Fruit fly (Drosophila melanogaster): ENCODE results near the gene Myo61F.

Gene Myo61F

DNA sequence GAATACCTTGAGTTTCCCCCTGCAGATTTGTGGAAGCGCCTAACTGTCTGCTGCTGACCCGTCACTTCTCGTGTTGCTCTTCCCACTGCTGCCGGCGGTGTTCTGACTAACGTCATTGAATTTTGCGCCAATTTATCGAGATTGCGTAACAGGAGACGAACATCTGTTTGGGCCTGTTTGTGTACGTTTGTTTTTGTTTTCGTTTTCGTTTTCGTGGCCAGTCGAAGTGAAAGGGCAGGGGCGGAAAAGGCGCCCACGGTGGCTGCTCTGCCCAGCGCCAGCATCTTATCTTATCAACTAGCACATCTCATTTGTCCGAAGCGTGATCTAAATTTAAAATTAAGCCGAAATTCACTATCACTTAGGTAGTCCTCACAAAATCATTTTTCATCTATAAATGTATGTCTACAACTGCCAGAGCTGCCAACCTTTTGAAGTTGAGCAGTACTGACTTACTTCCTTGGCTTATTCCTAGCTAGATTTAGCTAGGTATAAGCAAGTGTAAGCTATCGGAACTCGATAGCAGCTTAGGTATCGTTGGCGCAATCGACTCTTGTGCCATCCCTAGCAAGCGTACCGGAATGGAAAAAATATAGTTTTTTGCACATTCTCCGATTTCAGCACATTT lies 11.2 kb upstream of the Myo61F start, which contains the start of the genes Ctr9 and Nt5a (continued):
- peak; percentile 76 for TF ChIP-seq CG10543 (GFP tag; optimal IDR thresholded peaks at IDR 0.05)
- TF ChIP-seq CG11398 (GFP tag; optimal IDR thresholded peaks at IDR 0.05), result peak; percentile 45
- TF ChIP-seq cwo (GFP tag; optimal IDR thresholded peaks at IDR 0.05), result no peak
- no peak for TF ChIP-seq MTF-1 (GFP tag; optimal IDR thresholded peaks at IDR 0.05; ENCODE audit: borderline replicate concordance)
- no peak for TF ChIP-seq CG15696 (tag; optimal IDR thresholded peaks at IDR 0.05)
- TF ChIP-seq D (optimal IDR thresholded peaks at IDR 0.05), result no peak
- no peak for TF ChIP-seq D (GFP tag; optimal IDR thresholded peaks at IDR 0.05)
- TF ChIP-seq ac (GFP tag; optimal IDR thresholded peaks at IDR 0.05), result no peak
- TF ChIP-seq sisA (GFP tag; IDR thresholded peaks at IDR 0.05), result peak; percentile 32
- TF ChIP-seq CG1024 (GFP tag; IDR thresholded peaks at IDR 0.05), result no peak
- TF ChIP-seq Oaz (GFP tag; IDR thresholded peaks at IDR 0.05), result no peak
- TF ChIP-seq Dek (tag; optimal IDR thresholded peaks at IDR 0.05), result no peak
- TF ChIP-seq tin (GFP tag; optimal IDR thresholded peaks at IDR 0.05), result peak; percentile 54
- no peak for TF ChIP-seq Drgx (GFP tag; IDR thresholded peaks at IDR 0.05)
- TF ChIP-seq unpg (GFP tag; optimal IDR thresholded peaks at IDR 0.05), result no peak
- TF ChIP-seq CG9437 (GFP tag; optimal IDR thresholded peaks at IDR 0.05), result no peak
- TF ChIP-seq CG2199 (GFP tag; IDR thresholded peaks at IDR 0.05), result no peak
- peak; percentile 94 for TF ChIP-seq pzg (GFP tag; optimal IDR thresholded peaks at IDR 0.05)
- TF ChIP-seq Dfd (GFP tag; optimal IDR thresholded peaks at IDR 0.05), result no peak
- no peak for TF ChIP-seq tup (GFP tag; optimal IDR thresholded peaks at IDR 0.05)
- TF ChIP-seq CG12155 (GFP tag; optimal IDR thresholded peaks at IDR 0.05), result peak; percentile 52
- no peak for TF ChIP-seq CG6175 (GFP tag; IDR thresholded peaks at IDR 0.05)
- TF ChIP-seq sr (GFP tag; IDR thresholded peaks at IDR 0.05), result no peak
- TF ChIP-seq HHEX (GFP tag; optimal IDR thresholded peaks at IDR 0.05), result peak; percentile 8
- peak; percentile 63 for TF ChIP-seq tna (GFP tag; IDR thresholded peaks at IDR 0.05; ENCODE audit: partially characterized antibody)
- peak; percentile 33 for TF ChIP-seq ftz-f1 (GFP tag; optimal IDR thresholded peaks at IDR 0.05)
- peak; percentile 8 for TF ChIP-seq Nf-YB (GFP tag; optimal IDR thresholded peaks at IDR 0.05)
- peak in 1 of 2 experiments; percentile 47 for TF ChIP-seq Eip74EF (GFP tag; optimal IDR thresholded peaks at IDR 0.05)
- peak; percentile 76 for TF ChIP-seq Antp (GFP tag; optimal IDR thresholded peaks at IDR 0.05)
- no peak for TF ChIP-seq Hr39 (optimal IDR thresholded peaks at IDR 0.05)
- peak; percentile 75; the same call in 3 of the 4 replicates for TF ChIP-seq Dll (GFP tag; IDR thresholded peaks at IDR 0.05; ENCODE audit: partially characterized antibody)
- peak; percentile 81 for TF ChIP-seq amos (GFP tag; IDR thresholded peaks at IDR 0.05; ENCODE audit: partially characterized antibody)
- peak; percentile 31 for TF ChIP-seq dmrt11E (tag; optimal IDR thresholded peaks at IDR 0.05)
- TF ChIP-seq CG15011 (GFP tag; optimal IDR thresholded peaks at IDR 0.05), result no peak
- TF ChIP-seq D19B (GFP tag; optimal IDR thresholded peaks at IDR 0.05), result no peak
- no peak for TF ChIP-seq klu (GFP tag; IDR thresholded peaks at IDR 0.05)
- no peak for TF ChIP-seq CG10959 (GFP tag; IDR thresholded peaks at IDR 0.05)
- no peak for TF ChIP-seq Camta (GFP tag; optimal IDR thresholded peaks at IDR 0.05)
- TF ChIP-seq CG1792 (GFP tag; optimal IDR thresholded peaks at IDR 0.05), result peak; percentile 62
- peak; percentile 52 for TF ChIP-seq CG8924 (tag; optimal IDR thresholded peaks at IDR 0.05)
- TF ChIP-seq otp (GFP tag; IDR thresholded peaks at IDR 0.05), result no peak
- no peak for TF ChIP-seq Xrp1 (GFP tag; IDR thresholded peaks at IDR 0.05)
- TF ChIP-seq CG16863 (GFP tag; optimal IDR thresholded peaks at IDR 0.05), result peak; percentile 27
- TF ChIP-seq CG5180 (GFP tag; optimal IDR thresholded peaks at IDR 0.05), result no peak
- peak; percentile 48 for TF ChIP-seq CrebB (tag; optimal IDR thresholded peaks at IDR 0.05)
- TF ChIP-seq ato (GFP tag; IDR thresholded peaks at IDR 0.05; ENCODE audit: partially characterized antibody), result peak; percentile 66
- peak; percentile 65 for TF ChIP-seq Xbp1 (GFP tag; optimal IDR thresholded peaks at IDR 0.05)
- TF ChIP-seq tap (tag; optimal IDR thresholded peaks at IDR 0.05), result no peak
- peak; percentile 80 for TF ChIP-seq slbo (GFP tag; IDR thresholded peaks at IDR 0.05)
- no peak for TF ChIP-seq cato (GFP tag; optimal IDR thresholded peaks at IDR 0.05; ENCODE audit: borderline replicate concordance)

Data from whole organism, embryonic.